Worm (Caenorhabditis elegans) whole organism, L1 larva: Measurements from ENCODE around the gene K02D10.1.

Experiments used
- C16A3.4 ChIP-seq: fragments of 150-350 bp; optimal IDR thresholded peaks from 2 replicates; lab custom pipeline; 2014; ENCODE audit warnings: missing biosample characterization, missing genetic modification characterization
- ama-1 ChIP-seq: fragments of 150-350 bp; optimal IDR thresholded peaks from 2 replicates; lab custom pipeline; 2014
- blmp-1 ChIP-seq: fragments of 150-350 bp; optimal IDR thresholded peaks from 2 replicates; lab custom pipeline; 2014; ENCODE audit warnings: missing biosample characterization, missing genetic modification characterization
- ceh-82 ChIP-seq, 3 experiments: fragments of 150-350 bp in 1 of 3; sonication (generic microtip) in 2 of 3; optimal IDR thresholded peaks; 2 replicates each; lab custom pipeline; 2014 to 2017; ENCODE audit warnings: missing biosample characterization in 3 of 3, missing genetic modification characterization in 3 of 3
- dpl-1 ChIP-seq, 3 experiments: fragments of 150-350 bp in 2 of 3; sonication (generic microtip) in 1 of 3; optimal IDR thresholded peaks; 2 replicates each; lab custom pipeline; 2014 to 2017; ENCODE audit warnings: missing biosample characterization in 3 of 3, missing genetic modification characterization in 3 of 3, missing genetic modification reagents in 3 of 3
- dsc-1 ChIP-seq: sonication (generic microtip); optimal IDR thresholded peaks from 2 replicates; lab custom pipeline; 2016; ENCODE audit warnings: mild to moderate bottlenecking, missing genetic modification characterization, missing compliant biosample characterization
- efl-1 ChIP-seq, 4 experiments: fragments of 150-350 bp; optimal IDR thresholded peaks in 3 of 4; peaks in 1 of 4; 1 replicate in 1 of 4; 2 replicates in 3 of 4; lab custom pipeline; 2014; ENCODE audit warnings: missing biosample characterization in 2 of 4, missing genetic modification characterization in 2 of 4, missing genetic modification reagents in 2 of 4
- efl-3 ChIP-seq: fragments of 200-800 bp; sonication (Bioruptor generic); optimal IDR thresholded peaks from 2 replicates; lab custom pipeline; 2018; ENCODE audit warnings: mild to moderate bottlenecking, missing genetic modification characterization, missing compliant biosample characterization
- elt-2 ChIP-seq: sonication (generic microtip); optimal IDR thresholded peaks from 2 replicates; lab custom pipeline; 2016; ENCODE audit warnings: missing genetic modification characterization, mild to moderate bottlenecking, inconsistent platforms, missing compliant biosample characterization, missing genetic modification reagents
- elt-3 ChIP-seq, 6 experiments: fragments of 150-350 bp in 1 of 6; sonication (generic microtip); optimal IDR thresholded peaks; 2 replicates each; lab custom pipeline; 2017 to 2018; ENCODE audit warnings: missing biosample characterization in 6 of 6, missing genetic modification characterization in 6 of 6, inconsistent platforms in 1 of 6
- fos-1 ChIP-seq: fragments of 150-350 bp; optimal IDR thresholded peaks from 2 replicates; lab custom pipeline; 2014; ENCODE audit warnings: missing biosample characterization, missing genetic modification characterization
- grh-1 ChIP-seq: fragments of 200-800 bp; sonication (Bioruptor generic); IDR thresholded peaks from 2 replicates; pipeline ENCODE4 v1.3.6; 2022; ENCODE audit warnings: missing genetic modification reagents, missing genetic modification characterization, missing compliant biosample characterization
- hlh-4 ChIP-seq: sonication (generic microtip); optimal IDR thresholded peaks from 2 replicates; lab custom pipeline; 2016; ENCODE audit warnings: mild to moderate bottlenecking, missing genetic modification characterization, missing compliant biosample characterization
- isw-1 ChIP-seq: fragments of 200-800 bp; sonication (Bioruptor generic); IDR thresholded peaks from 2 replicates; pipeline ENCODE4 v1.3.6; 2022; ENCODE audit warnings: missing genetic modification characterization, missing compliant biosample characterization
- jun-1 ChIP-seq: fragments of 150-350 bp; optimal IDR thresholded peaks from 2 replicates; lab custom pipeline; 2014; ENCODE audit warnings: missing biosample characterization, missing genetic modification reagents, missing genetic modification characterization
- lin-14 ChIP-seq: fragments of 200-800 bp; sonication (Bioruptor generic); optimal IDR thresholded peaks from 2 replicates; lab custom pipeline; 2018; ENCODE audit warnings: mild to moderate bottlenecking, missing genetic modification characterization, moderate library complexity, missing compliant biosample characterization
- lin-35 ChIP-seq, 2 experiments: fragments of 150-350 bp; optimal IDR thresholded peaks; 2 replicates each; lab custom pipeline; 2014; ENCODE audit warnings: missing biosample characterization in 2 of 2, missing genetic modification characterization in 2 of 2, missing genetic modification reagents in 2 of 2
- lir-3 ChIP-seq: sonication (generic microtip); optimal IDR thresholded peaks from 2 replicates; lab custom pipeline; 2016; ENCODE audit warnings: mild to moderate bottlenecking, missing genetic modification characterization, moderate library complexity, missing compliant biosample characterization; ENCODE audit not compliant: poor library complexity
- lsy-2 ChIP-seq, 2 experiments: fragments of 150-350 bp; optimal IDR thresholded peaks; 2 replicates each; lab custom pipeline; 2014; ENCODE audit warnings: missing biosample characterization in 2 of 2, missing genetic modification characterization in 2 of 2
- mdl-1 ChIP-seq, 2 experiments: fragments of 150-350 bp; optimal IDR thresholded peaks; 2 replicates each; lab custom pipeline; 2014 to 2017; ENCODE audit warnings: missing biosample characterization in 2 of 2, missing genetic modification characterization in 2 of 2, inconsistent platforms in 1 of 2
- mef-2 ChIP-seq: fragments of 150-350 bp; optimal IDR thresholded peaks from 2 replicates; lab custom pipeline; 2014; ENCODE audit warnings: missing biosample characterization, missing genetic modification characterization
- mep-1 ChIP-seq: fragments of 150-350 bp; optimal IDR thresholded peaks from 2 replicates; lab custom pipeline; 2014; ENCODE audit warnings: missing biosample characterization, missing genetic modification characterization
- nhr-19 ChIP-seq: fragments of 200-800 bp; sonication (Bioruptor generic); conservative IDR thresholded peaks from 2 replicates; pipeline ENCODE4 v1.3.6; 2022; ENCODE audit warnings: missing genetic modification characterization, missing compliant biosample characterization
- nhr-20 ChIP-seq: sonication (generic microtip); optimal IDR thresholded peaks from 2 replicates; lab custom pipeline; 2016; ENCODE audit warnings: mild to moderate bottlenecking, missing genetic modification characterization, missing compliant biosample characterization
- nhr-47 ChIP-seq: sonication (generic microtip); optimal IDR thresholded peaks from 2 replicates; lab custom pipeline; 2016; ENCODE audit warnings: mild to moderate bottlenecking, missing genetic modification characterization, moderate library complexity, missing compliant biosample characterization
- nhr-71 ChIP-seq: sonication (generic microtip); optimal IDR thresholded peaks from 2 replicates; lab custom pipeline; 2016; ENCODE audit warnings: mild to moderate bottlenecking, missing genetic modification characterization, moderate library complexity, missing compliant biosample characterization
- nhr-76 ChIP-seq: sonication (generic microtip); optimal IDR thresholded peaks from 2 replicates; lab custom pipeline; 2017; ENCODE audit warnings: missing biosample characterization, missing genetic modification characterization
- nhr-85 ChIP-seq: sonication (generic microtip); peaks from one replicate; lab custom pipeline; 2016; ENCODE audit warnings: missing genetic modification characterization, inconsistent platforms, missing compliant biosample characterization
- nhr-90 ChIP-seq: sonication (generic microtip); optimal IDR thresholded peaks from 2 replicates; lab custom pipeline; 2016; ENCODE audit warnings: mild to moderate bottlenecking, missing genetic modification characterization, missing compliant biosample characterization; ENCODE audit not compliant: poor library complexity
- rnt-1 ChIP-seq: sonication (generic microtip); optimal IDR thresholded peaks from 2 replicates; lab custom pipeline; 2016; ENCODE audit warnings: mild to moderate bottlenecking, missing genetic modification characterization, moderate library complexity, missing compliant biosample characterization
- skn-1 ChIP-seq: fragments of 150-350 bp; optimal IDR thresholded peaks from 2 replicates; lab custom pipeline; 2014; ENCODE audit warnings: missing biosample characterization, missing genetic modification characterization
- snu-23 ChIP-seq: sonication (generic microtip); optimal IDR thresholded peaks from 2 replicates; lab custom pipeline; 2016; ENCODE audit warnings: missing genetic modification characterization, missing compliant biosample characterization
- sptf-1 ChIP-seq: fragments of 150-350 bp; optimal IDR thresholded peaks from 2 replicates; lab custom pipeline; 2014; ENCODE audit warnings: missing biosample characterization, missing genetic modification characterization
- swsn-7 ChIP-seq: sonication (generic microtip); optimal IDR thresholded peaks from 2 replicates; lab custom pipeline; 2016; ENCODE audit warnings: missing genetic modification characterization, missing compliant biosample characterization
- tbx-2 ChIP-seq: sonication (generic microtip); optimal IDR thresholded peaks from 2 replicates; lab custom pipeline; 2016; ENCODE audit warnings: missing genetic modification characterization, missing compliant biosample characterization
- unc-86 ChIP-seq: sonication (generic microtip); optimal IDR thresholded peaks from 2 replicates; lab custom pipeline; 2016; ENCODE audit warnings: missing genetic modification characterization, missing compliant biosample characterization
- xbp-1 ChIP-seq: sonication (generic microtip); optimal IDR thresholded peaks from 2 replicates; lab custom pipeline; 2016; ENCODE audit warnings: missing genetic modification characterization, missing compliant biosample characterization
- zag-1 ChIP-seq: fragments of 150-350 bp; optimal IDR thresholded peaks from 2 replicates; lab custom pipeline; 2014; ENCODE audit warnings: missing biosample characterization, missing genetic modification characterization
- zip-4 ChIP-seq: fragments of 200-800 bp; sonication (Bioruptor generic); optimal IDR thresholded peaks from 2 replicates; lab custom pipeline; 2018; ENCODE audit warnings: mild to moderate bottlenecking, missing genetic modification characterization, moderate library complexity, missing compliant biosample characterization
- ztf-11 ChIP-seq, 2 experiments: sonication (generic microtip); optimal IDR thresholded peaks; 2 replicates each; lab custom pipeline; 2016 to 2017; ENCODE audit warnings: missing genetic modification characterization in 2 of 2, missing biosample characterization in 1 of 2, missing compliant biosample characterization in 1 of 2
- ztf-4 ChIP-seq: fragments of 150-350 bp; optimal IDR thresholded peaks from 2 replicates; lab custom pipeline; 2014; ENCODE audit warnings: missing biosample characterization, missing genetic modification characterization

The K02D10.1 gene

ce11 chrIII:8773375-8773774 is 4.0 kb downstream of the K02D10.1 start:
- TF ChIP-seq isw-1 (GFP tag; lab: Robert Waterston, UW) (no peak), efl-1 (optimal IDR thresholded peaks at IDR 0.05; lab: Kevin White, UChicago) (no peak), efl-1 (GFP tag; optimal IDR thresholded peaks at IDR 0.05 in 1 of 2; lab: Kevin White, UChicago) (peak in 1 of 2 experiments; percentile 37)
- TF ChIP-seq, all 84 proteins: peak for 1

ce11 chrIII:8775953-8776352 is 6.6 kb downstream of the K02D10.1 start, which contains the start of gene snap-29:
snap-29 (plus strand) TSS chrIII:8776253.
- TF ChIP-seq sptf-1 (tag; lab: Kevin White, UChicago) (no peak), mef-2 (no peak), unc-86 (no peak)

ce11 chrIII:8779912-8780311 is 10.6 kb downstream of the K02D10.1 start, which contains the start of gene K02D10.4:
K02D10.4 (minus strand) TSS chrIII:8780012.
- no peak for TF ChIP-seq swsn-7 (tag; lab: Kevin White, UChicago)
- no peak for TF ChIP-seq snu-23 (GFP tag; lab: Kevin White, UChicago)

ce11 chrIII:8780473-8780872 is 11.1 kb downstream of the K02D10.1 start:
- no peak for TF ChIP-seq zag-1 (tag; lab: Kevin White, UChicago)
- TF ChIP-seq dpl-1 (GFP tag; optimal IDR thresholded peaks at IDR 0.05; lab: Kevin White, UChicago): peak in 2 of 3 experiments; percentile 33 to 43
- peak; percentile 21 for TF ChIP-seq skn-1 (tag; lab: Kevin White, UChicago)
- no peak for TF ChIP-seq ztf-11 (tag; optimal IDR thresholded peaks at IDR 0.05; lab: Kevin White, UChicago)
- peak; percentile 28 for TF ChIP-seq rnt-1
- peak; percentile 97 for TF ChIP-seq nhr-85
- peak; percentile 81 for TF ChIP-seq nhr-71 (tag; lab: Kevin White, UChicago)
- no peak for TF ChIP-seq hlh-4 (tag; lab: Kevin White, UChicago)
- TF ChIP-seq xbp-1: peak; percentile 15
- peak; percentile 5 to 33 for TF ChIP-seq efl-1 (optimal IDR thresholded peaks at IDR 0.05; lab: Kevin White, UChicago)
- peak; percentile 20 to 86 for TF ChIP-seq efl-1 (GFP tag; optimal IDR thresholded peaks at IDR 0.05 in 1 of 2; lab: Kevin White, UChicago)
- TF ChIP-seq lin-14 (GFP tag; lab: Kevin White, UChicago): peak; percentile 89
- TF ChIP-seq ama-1: no peak
- peak in 1 of 2 experiments; percentile 84 for TF ChIP-seq mdl-1 (tag; optimal IDR thresholded peaks at IDR 0.05; lab: Kevin White, UChicago)
- no peak for TF ChIP-seq dsc-1 (tag; lab: Kevin White, UChicago)
- peak; percentile 74 for TF ChIP-seq tbx-2
- peak; percentile 79 for TF ChIP-seq snu-23 (GFP tag; lab: Kevin White, UChicago)
- no peak for TF ChIP-seq efl-3 (GFP tag; lab: Kevin White, UChicago)
- TF ChIP-seq sptf-1 (tag; lab: Kevin White, UChicago): no peak
- TF ChIP-seq grh-1: peak; percentile 87
- TF ChIP-seq lir-3 (tag; lab: Kevin White, UChicago): peak; percentile 27
- peak; percentile 8 for TF ChIP-seq fos-1
- peak; percentile 53 for TF ChIP-seq jun-1
- TF ChIP-seq nhr-76 (tag; lab: Kevin White, UChicago): no peak
- peak; percentile 53 for TF ChIP-seq nhr-19 (GFP tag; lab: Robert Waterston, UW)
- peak; percentile 47 for TF ChIP-seq mep-1 (tag; lab: Kevin White, UChicago)
- peak in 2 of 6 experiments; percentile 76 to 89 for TF ChIP-seq elt-3 (tag; optimal IDR thresholded peaks at IDR 0.05; lab: Kevin White, UChicago)
- TF ChIP-seq ceh-82 (tag; optimal IDR thresholded peaks at IDR 0.05; lab: Kevin White, UChicago): peak in 1 of 3 experiments; percentile 20
- TF ChIP-seq nhr-90 (tag; lab: Kevin White, UChicago): peak; percentile 55
- TF ChIP-seq lin-35 (GFP tag; optimal IDR thresholded peaks at IDR 0.05; lab: Kevin White, UChicago): peak; percentile 37 to 61
- peak in 1 of 2 experiments; percentile 55 for TF ChIP-seq lsy-2 (tag; optimal IDR thresholded peaks at IDR 0.05; lab: Kevin White, UChicago)
- TF ChIP-seq ztf-4 (tag; lab: Kevin White, UChicago): peak; percentile 15
- TF ChIP-seq blmp-1: peak; percentile 81
- TF ChIP-seq nhr-47: peak; percentile 11
- TF ChIP-seq zip-4 (GFP tag; lab: Kevin White, UChicago): no peak
- no peak for TF ChIP-seq elt-2 (tag; lab: Kevin White, UChicago)
- peak; percentile 87 for TF ChIP-seq nhr-20
- TF ChIP-seq C16A3.4 (tag; lab: Kevin White, UChicago): peak; percentile 18
